Worm (Caenorhabditis elegans) whole organism, L1 larva: Measurements from ENCODE around the gene rgs-7.

Experiments used
- C04F5.9 ChIP-seq: sonication (generic microtip); optimal IDR thresholded peaks from 2 replicates; lab custom pipeline; 2016; ENCODE audit warnings: missing genetic modification characterization, missing compliant biosample characterization
- C34B4.2 ChIP-seq: sonication (generic microtip); optimal IDR thresholded peaks from 2 replicates; lab custom pipeline; 2017; ENCODE audit warnings: mild to moderate bottlenecking, missing genetic modification characterization, missing compliant biosample characterization
- F16B12.6 ChIP-seq: fragments of 150-350 bp; optimal IDR thresholded peaks from 2 replicates; lab custom pipeline; 2014; ENCODE audit warnings: missing biosample characterization, missing genetic modification characterization
- Y116A8C.19 ChIP-seq: sonication (generic microtip); optimal IDR thresholded peaks from 2 replicates; lab custom pipeline; 2016; ENCODE audit warnings: missing compliant biosample characterization, missing genetic modification characterization, borderline replicate concordance
- ama-1 ChIP-seq: fragments of 150-350 bp; optimal IDR thresholded peaks from 2 replicates; lab custom pipeline; 2014
- blmp-1 ChIP-seq: fragments of 150-350 bp; optimal IDR thresholded peaks from 2 replicates; lab custom pipeline; 2014; ENCODE audit warnings: missing biosample characterization, missing genetic modification characterization
- ceh-63 ChIP-seq: fragments of 200-800 bp; sonication (Bioruptor generic); optimal IDR thresholded peaks from 2 replicates; lab custom pipeline; 2018; ENCODE audit warnings: mild to moderate bottlenecking, missing genetic modification characterization, missing compliant biosample characterization
- dsc-1 ChIP-seq: sonication (generic microtip); optimal IDR thresholded peaks from 2 replicates; lab custom pipeline; 2016; ENCODE audit warnings: mild to moderate bottlenecking, missing genetic modification characterization, missing compliant biosample characterization
- egl-13 ChIP-seq: sonication (generic microtip); optimal IDR thresholded peaks from 2 replicates; lab custom pipeline; 2016; ENCODE audit warnings: missing genotype, missing genetic modification reagents, missing genetic modification characterization, missing compliant biosample characterization
- elt-2 ChIP-seq: sonication (generic microtip); optimal IDR thresholded peaks from 2 replicates; lab custom pipeline; 2016; ENCODE audit warnings: missing genetic modification characterization, mild to moderate bottlenecking, inconsistent platforms, missing compliant biosample characterization, missing genetic modification reagents
- elt-3 ChIP-seq, 6 experiments: fragments of 150-350 bp in 1 of 6; sonication (generic microtip); optimal IDR thresholded peaks; 2 replicates each; lab custom pipeline; 2017 to 2018; ENCODE audit warnings: missing biosample characterization in 6 of 6, missing genetic modification characterization in 6 of 6, inconsistent platforms in 1 of 6
- ets-5 ChIP-seq: fragments of 200-800 bp; sonication (Bioruptor generic); IDR thresholded peaks from 2 replicates; pipeline ENCODE4 v1.3.6; 2022; ENCODE audit warnings: missing genetic modification characterization, missing compliant biosample characterization
- fkh-10 ChIP-seq: sonication (generic microtip); optimal IDR thresholded peaks from 2 replicates; lab custom pipeline; 2017; ENCODE audit warnings: missing biosample characterization, missing genetic modification reagents, missing genetic modification characterization
- hlh-4 ChIP-seq: sonication (generic microtip); optimal IDR thresholded peaks from 2 replicates; lab custom pipeline; 2016; ENCODE audit warnings: mild to moderate bottlenecking, missing genetic modification characterization, missing compliant biosample characterization
- isw-1 ChIP-seq: fragments of 200-800 bp; sonication (Bioruptor generic); IDR thresholded peaks from 2 replicates; pipeline ENCODE4 v1.3.6; 2022; ENCODE audit warnings: missing genetic modification characterization, missing compliant biosample characterization
- lin-14 ChIP-seq: fragments of 200-800 bp; sonication (Bioruptor generic); optimal IDR thresholded peaks from 2 replicates; lab custom pipeline; 2018; ENCODE audit warnings: mild to moderate bottlenecking, missing genetic modification characterization, moderate library complexity, missing compliant biosample characterization
- lin-15B ChIP-seq: fragments of 150-350 bp; sonication (generic microtip); optimal IDR thresholded peaks from 3 replicates; lab custom pipeline; 2014; ENCODE audit warnings: missing biosample characterization, missing genetic modification characterization
- lin-35 ChIP-seq, 2 experiments: fragments of 150-350 bp; optimal IDR thresholded peaks; 2 replicates each; lab custom pipeline; 2014; ENCODE audit warnings: missing biosample characterization in 2 of 2, missing genetic modification characterization in 2 of 2, missing genetic modification reagents in 2 of 2
- lir-3 ChIP-seq: sonication (generic microtip); optimal IDR thresholded peaks from 2 replicates; lab custom pipeline; 2016; ENCODE audit warnings: mild to moderate bottlenecking, missing genetic modification characterization, moderate library complexity, missing compliant biosample characterization; ENCODE audit not compliant: poor library complexity
- mef-2 ChIP-seq: fragments of 150-350 bp; optimal IDR thresholded peaks from 2 replicates; lab custom pipeline; 2014; ENCODE audit warnings: missing biosample characterization, missing genetic modification characterization
- nhr-11 ChIP-seq: fragments of 150-350 bp; optimal IDR thresholded peaks from 2 replicates; lab custom pipeline; 2014; ENCODE audit warnings: missing biosample characterization, missing genetic modification characterization
- nhr-12 ChIP-seq: sonication (generic microtip); optimal IDR thresholded peaks from 2 replicates; lab custom pipeline; 2017; ENCODE audit warnings: missing biosample characterization, missing genetic modification characterization
- nhr-71 ChIP-seq: sonication (generic microtip); optimal IDR thresholded peaks from 2 replicates; lab custom pipeline; 2016; ENCODE audit warnings: mild to moderate bottlenecking, missing genetic modification characterization, moderate library complexity, missing compliant biosample characterization
- nhr-84 ChIP-seq: sonication (generic microtip); optimal IDR thresholded peaks from 2 replicates; lab custom pipeline; 2017; ENCODE audit warnings: missing biosample characterization, missing genetic modification characterization
- pax-3 ChIP-seq: fragments of 200-800 bp; sonication (Bioruptor generic); optimal IDR thresholded peaks from 2 replicates; lab custom pipeline; 2018; ENCODE audit warnings: mild to moderate bottlenecking, missing genetic modification characterization, moderate library complexity, missing compliant biosample characterization
- rnt-1 ChIP-seq: sonication (generic microtip); optimal IDR thresholded peaks from 2 replicates; lab custom pipeline; 2016; ENCODE audit warnings: mild to moderate bottlenecking, missing genetic modification characterization, moderate library complexity, missing compliant biosample characterization
- snpc-4 ChIP-seq: fragments of 150-350 bp; optimal IDR thresholded peaks from 2 replicates; lab custom pipeline; 2014; ENCODE audit warnings: missing biosample characterization, missing genetic modification characterization
- sox-4 ChIP-seq: sonication (generic microtip); optimal IDR thresholded peaks from 2 replicates; lab custom pipeline; 2016; ENCODE audit warnings: missing genetic modification characterization, missing compliant biosample characterization
- sptf-1 ChIP-seq: fragments of 150-350 bp; optimal IDR thresholded peaks from 2 replicates; lab custom pipeline; 2014; ENCODE audit warnings: missing biosample characterization, missing genetic modification characterization
- swsn-7 ChIP-seq: sonication (generic microtip); optimal IDR thresholded peaks from 2 replicates; lab custom pipeline; 2016; ENCODE audit warnings: missing genetic modification characterization, missing compliant biosample characterization
- tbx-2 ChIP-seq: sonication (generic microtip); optimal IDR thresholded peaks from 2 replicates; lab custom pipeline; 2016; ENCODE audit warnings: missing genetic modification characterization, missing compliant biosample characterization
- unc-30 ChIP-seq: sonication (generic microtip); optimal IDR thresholded peaks from 2 replicates; lab custom pipeline; 2017; ENCODE audit warnings: missing biosample characterization, missing genetic modification characterization
- unc-62 ChIP-seq: fragments of 150-350 bp; optimal IDR thresholded peaks from 2 replicates; lab custom pipeline; 2014; ENCODE audit warnings: missing biosample characterization, missing genetic modification reagents, missing genetic modification characterization
- vab-15 ChIP-seq: sonication (generic microtip); optimal IDR thresholded peaks from 2 replicates; lab custom pipeline; 2017; ENCODE audit warnings: missing genotype, mild to moderate bottlenecking, missing genetic modification characterization, missing compliant biosample characterization
- zip-4 ChIP-seq: fragments of 200-800 bp; sonication (Bioruptor generic); optimal IDR thresholded peaks from 2 replicates; lab custom pipeline; 2018; ENCODE audit warnings: mild to moderate bottlenecking, missing genetic modification characterization, moderate library complexity, missing compliant biosample characterization
- ztf-4 ChIP-seq: fragments of 150-350 bp; optimal IDR thresholded peaks from 2 replicates; lab custom pipeline; 2014; ENCODE audit warnings: missing biosample characterization, missing genetic modification characterization

Gene rgs-7

ce11 chrX:3503025-3503424, 39.3 kb upstream of the rgs-7 start:
- TF ChIP-seq lin-15B (tag; lab: Kevin White, UChicago) = no peak
- TF ChIP-seq egl-13 (tag; lab: Kevin White, UChicago) = no peak
- TF ChIP-seq ceh-63 (GFP tag; lab: Kevin White, UChicago) = no peak
- TF ChIP-seq dsc-1 (tag; lab: Kevin White, UChicago) = peak; percentile 86
- TF ChIP-seq pax-3 = peak; percentile 30
- no peak for TF ChIP-seq isw-1 (GFP tag; lab: Robert Waterston, UW)
- TF ChIP-seq F16B12.6 = no peak

ce11 chrX:3505062-3505461, 37.3 kb upstream of the rgs-7 start:
- TF ChIP-seq fkh-10 (GFP tag; lab: Kevin White, UChicago) (no peak), ets-5 (GFP tag; lab: Robert Waterston, UW) (no peak), rnt-1 (no peak), lin-35 (GFP tag; optimal IDR thresholded peaks at IDR 0.05; lab: Kevin White, UChicago) (peak in 1 of 2 experiments; percentile 8), elt-2 (tag; lab: Kevin White, UChicago) (peak; percentile 16), lir-3 (tag; lab: Kevin White, UChicago) (no peak), tbx-2 (tag; lab: Kevin White, UChicago) (no peak), blmp-1 (tag; lab: Kevin White, UChicago) (no peak), nhr-71 (no peak), vab-15 (tag; lab: Kevin White, UChicago) (no peak), unc-30 (tag; lab: Kevin White, UChicago) (no peak)
- TF ChIP-seq, all 84 proteins: peak for 2

ce11 chrX:3506556-3506955, 35.8 kb upstream of the rgs-7 start:
- TF ChIP-seq sptf-1 (tag; lab: Kevin White, UChicago) = no peak
- no peak for TF ChIP-seq swsn-7 (tag; lab: Kevin White, UChicago)
- TF ChIP-seq elt-2 (tag; lab: Kevin White, UChicago) = no peak

- TF ChIP-seq C34B4.2 (no peak), dsc-1 (tag; lab: Kevin White, UChicago) (peak; percentile 56), sox-4 (tag; lab: Kevin White, UChicago) (peak; percentile 99), pax-3 (peak; percentile 18)
Measured at ce11 chrX:3507214-3507613, 35.1 kb upstream of the rgs-7 start.

- TF ChIP-seq Y116A8C.19 (tag; lab: Kevin White, UChicago) (no peak), ceh-63 (GFP tag; lab: Kevin White, UChicago) (no peak), elt-3 (tag; optimal IDR thresholded peaks at IDR 0.05; lab: Kevin White, UChicago) (no peak), lin-14 (GFP tag; lab: Kevin White, UChicago) (no peak), ztf-4 (no peak), unc-30 (tag; lab: Kevin White, UChicago) (no peak), unc-62 (no peak), egl-13 (tag; lab: Kevin White, UChicago) (no peak), mef-2 (tag; lab: Kevin White, UChicago) (no peak), hlh-4 (tag; lab: Kevin White, UChicago) (no peak), dsc-1 (tag; lab: Kevin White, UChicago) (no peak), isw-1 (GFP tag; lab: Robert Waterston, UW) (no peak), snpc-4 (tag; lab: Kevin White, UChicago) (no peak), lir-3 (tag; lab: Kevin White, UChicago) (no peak), zip-4 (GFP tag; lab: Kevin White, UChicago) (no peak), C04F5.9 (tag; lab: Kevin White, UChicago) (no peak), ama-1 (lab: Kevin White, UChicago) (no peak), nhr-84 (tag; lab: Kevin White, UChicago) (no peak), nhr-11 (tag; lab: Kevin White, UChicago) (no peak), nhr-12 (tag; lab: Kevin White, UChicago) (no peak)
Measured at ce11 chrX:3508906-3509305, 33.4 kb upstream of the rgs-7 start, which contains the start of gene sox-4. Gene sox-4, minus strand, starts transcription at chrX:3509006.
